ENCODE assay signal across 5 fruit fly cellular contexts in genomic region chr3R:26214301-26214700, dm6.
A peak's percentile ranks its signal among the peaks of the same experiment; 100 is the strongest.
TF ChIP-seq lines count a peak whose summit lies in the region.

No protein-coding gene starts in this region.

- TF ChIP-seq CTCF in whole organism, embryonic (GFP tag; optimal IDR thresholded peaks at IDR 0.05; lab: Kevin White, UChicago), result no peak

TF ChIP-seq in whole organism, adult, 20 proteins besides CTCF, POLR2A, EP300 and RAD21 (continues in another document):
- TF ChIP-seq cic (GFP tag; optimal IDR thresholded peaks at IDR 0.05; lab: Kevin White, UChicago), result no peak
- TF ChIP-seq bab1 (GFP tag; optimal IDR thresholded peaks at IDR 0.05; lab: Kevin White, UChicago), result no peak
- no peak for TF ChIP-seq ovo (GFP tag; optimal IDR thresholded peaks at IDR 0.05; lab: Kevin White, UChicago)
- peak; percentile 14 for TF ChIP-seq kay (GFP tag; lab: Kevin White, UChicago; ENCODE audit: borderline replicate concordance)
- TF ChIP-seq CG12768 (GFP tag; optimal IDR thresholded peaks at IDR 0.05; lab: Kevin White, UChicago), result no peak
- TF ChIP-seq tj (GFP tag; optimal IDR thresholded peaks at IDR 0.05; lab: Kevin White, UChicago), result peak; percentile 78
- TF ChIP-seq Clk (GFP tag; optimal IDR thresholded peaks at IDR 0.05; lab: Kevin White, UChicago), result no peak
- TF ChIP-seq CG33017 (tag; optimal IDR thresholded peaks at IDR 0.05; lab: Kevin White, UChicago), result no peak
- TF ChIP-seq Hr96 (GFP tag; optimal IDR thresholded peaks at IDR 0.05; lab: Kevin White, UChicago), result peak; percentile 11
- TF ChIP-seq Mnt (GFP tag; optimal IDR thresholded peaks at IDR 0.05; lab: Kevin White, UChicago), result no peak
- no peak for TF ChIP-seq pad (GFP tag; optimal IDR thresholded peaks at IDR 0.05; lab: Kevin White, UChicago)
- TF ChIP-seq CG5204 (GFP tag; optimal IDR thresholded peaks at IDR 0.05; lab: Kevin White, UChicago), result no peak
- no peak for TF ChIP-seq Crg-1 (GFP tag; optimal IDR thresholded peaks at IDR 0.05; lab: Kevin White, UChicago)
- TF ChIP-seq toe (GFP tag; optimal IDR thresholded peaks at IDR 0.05; lab: Kevin White, UChicago), result no peak
- TF ChIP-seq CG7101 (tag; optimal IDR thresholded peaks at IDR 0.05; lab: Kevin White, UChicago), result peak; percentile 7
- TF ChIP-seq CG7045 (GFP tag; optimal IDR thresholded peaks at IDR 0.05; lab: Kevin White, UChicago), result no peak
- TF ChIP-seq CG11617 (GFP tag; optimal IDR thresholded peaks at IDR 0.05; lab: Kevin White, UChicago), result no peak
- no peak for TF ChIP-seq CG1620 (GFP tag; optimal IDR thresholded peaks at IDR 0.05; lab: Kevin White, UChicago)
- no peak for TF ChIP-seq cnc (optimal IDR thresholded peaks at IDR 0.05; lab: Kevin White, UChicago)

TF ChIP-seq in whole organism, embryonic, 481 proteins besides CTCF, POLR2A, EP300 and RAD21:
- TF ChIP-seq Dbx (GFP tag; IDR thresholded peaks at IDR 0.05; lab: Robert Waterston, UW), result no peak
- TF ChIP-seq Hr3 (GFP tag; optimal IDR thresholded peaks at IDR 0.05; lab: Kevin White, UChicago), result no peak
- TF ChIP-seq Dll (GFP tag; IDR thresholded peaks at IDR 0.05; lab: Robert Waterston, UW; ENCODE audit: partially characterized antibody), result no peak
- TF ChIP-seq Med (GFP tag; lab: Kevin White, UChicago), result peak; percentile 27

TF ChIP-seq in whole organism, prepupa, 60 proteins besides CTCF, POLR2A, EP300 and RAD21 (continues in another document):
- TF ChIP-seq OdsH (GFP tag; optimal IDR thresholded peaks at IDR 0.05; lab: Kevin White, UChicago) (peak; percentile 12), Lpt (GFP tag; optimal IDR thresholded peaks at IDR 0.05; lab: Kevin White, UChicago) (no peak), Hr39 (GFP tag; optimal IDR thresholded peaks at IDR 0.05; lab: Kevin White, UChicago) (peak; percentile 16), Met (GFP tag; optimal IDR thresholded peaks at IDR 0.05; lab: Kevin White, UChicago) (peak; percentile 14), CG34406 (GFP tag; optimal IDR thresholded peaks at IDR 0.05; lab: Kevin White, UChicago) (no peak), dac (GFP tag; optimal IDR thresholded peaks at IDR 0.05; lab: Kevin White, UChicago) (no peak), CG8119 (GFP tag; IDR thresholded peaks at IDR 0.05; lab: Robert Waterston, UW) (no peak), cyc (GFP tag; optimal IDR thresholded peaks at IDR 0.05; lab: Kevin White, UChicago) (no peak), CG1621 (tag; optimal IDR thresholded peaks at IDR 0.05; lab: Kevin White, UChicago) (no peak), ss (GFP tag; optimal IDR thresholded peaks at IDR 0.05; lab: Kevin White, UChicago) (no peak), acj6 (GFP tag; optimal IDR thresholded peaks at IDR 0.05; lab: Kevin White, UChicago) (peak; percentile 31), salr (GFP tag; optimal IDR thresholded peaks at IDR 0.05; lab: Kevin White, UChicago) (no peak), Ets21C (GFP tag; optimal IDR thresholded peaks at IDR 0.05; lab: Kevin White, UChicago) (no peak), CG6276 (GFP tag; optimal IDR thresholded peaks at IDR 0.05; lab: Kevin White, UChicago) (no peak), topi (GFP tag; optimal IDR thresholded peaks at IDR 0.05; lab: Kevin White, UChicago) (no peak), Eip75B (GFP tag; optimal IDR thresholded peaks at IDR 0.05; lab: Kevin White, UChicago) (peak; percentile 14), Hr38 (GFP tag; optimal IDR thresholded peaks at IDR 0.05; lab: Kevin White, UChicago) (no peak), Eip78C (GFP tag; lab: Kevin White, UChicago) (peak; percentile 72), esn (GFP tag; optimal IDR thresholded peaks at IDR 0.05; lab: Kevin White, UChicago) (no peak), CG16779 (tag; optimal IDR thresholded peaks at IDR 0.05; lab: Kevin White, UChicago) (no peak), CG11294 (GFP tag; IDR thresholded peaks at IDR 0.05; lab: Robert Waterston, UW) (peak; percentile 27; the same call in 1 of the 2 replicates), Hr4 (GFP tag; optimal IDR thresholded peaks at IDR 0.05; lab: Kevin White, UChicago) (no peak), CG3919 (GFP tag; optimal IDR thresholded peaks at IDR 0.05; lab: Kevin White, UChicago) (no peak), CG15336 (GFP tag; IDR thresholded peaks at IDR 0.05; lab: Robert Waterston, UW) (no peak), eg (GFP tag; IDR thresholded peaks at IDR 0.05; lab: Robert Waterston, UW) (peak; percentile 54; the same call in 2 of the 3 replicates)

TF ChIP-seq in whole organism, pupa, 21 proteins besides CTCF, POLR2A, EP300 and RAD21:
- TF ChIP-seq gl (tag; optimal IDR thresholded peaks at IDR 0.05; lab: Kevin White, UChicago) (no peak), EcR (GFP tag; optimal IDR thresholded peaks at IDR 0.05; lab: Kevin White, UChicago) (no peak), Ets98B (GFP tag; IDR thresholded peaks at IDR 0.05; lab: Robert Waterston, UW) (no peak; the same call in 1 of the 2 replicates), CG12605 (GFP tag; IDR thresholded peaks at IDR 0.05; lab: Robert Waterston, UW) (no peak), CG4496 (GFP tag; IDR thresholded peaks at IDR 0.05; lab: Robert Waterston, UW) (0 out of 3 replicates have a peak, but pooled peaks have one; percentile 23), CG15710 (tag; optimal IDR thresholded peaks at IDR 0.05; lab: Kevin White, UChicago) (no peak), CG8159 (tag; optimal IDR thresholded peaks at IDR 0.05; lab: Kevin White, UChicago) (no peak), CG9948 (tag; optimal IDR thresholded peaks at IDR 0.05; lab: Kevin White, UChicago) (no peak), fd96Ca (GFP tag; IDR thresholded peaks at IDR 0.05; lab: Robert Waterston, UW) (0 out of 3 replicates have a peak, but pooled peaks have one; percentile 26), Pif1B (GFP tag; optimal IDR thresholded peaks at IDR 0.05; lab: Kevin White, UChicago) (no peak), CG17806 (tag; optimal IDR thresholded peaks at IDR 0.05; lab: Kevin White, UChicago) (no peak), CG13204 (GFP tag; optimal IDR thresholded peaks at IDR 0.05; lab: Kevin White, UChicago) (no peak), CG14655 (GFP tag; optimal IDR thresholded peaks at IDR 0.05; lab: Kevin White, UChicago) (peak; percentile 29)

TF ChIP-seq in whole organism, wandering third instar larva, 38 proteins besides CTCF, POLR2A, EP300 and RAD21:
- no peak for TF ChIP-seq Dfd (GFP tag; optimal IDR thresholded peaks at IDR 0.05; lab: Kevin White, UChicago)
- TF ChIP-seq h (GFP tag; optimal IDR thresholded peaks at IDR 0.05; lab: Kevin White, UChicago), result peak; percentile 22
- no peak for TF ChIP-seq Hr83 (GFP tag; optimal IDR thresholded peaks at IDR 0.05; lab: Kevin White, UChicago; ENCODE audit: poor library complexity, severe bottlenecking)
